Worm (Caenorhabditis elegans) whole organism, L1 larva: ENCODE results near the gene aex-3.
A peak's percentile ranks its signal among the peaks of the same experiment; 100 is the strongest.

Experiments used
- C16A3.4 ChIP-seq: fragments of 150-350 bp; optimal IDR thresholded peaks from 2 replicates; lab custom pipeline; 2014; ENCODE audit warnings: missing biosample characterization, missing genetic modification characterization
- C34B4.2 ChIP-seq: sonication (generic microtip); optimal IDR thresholded peaks from 2 replicates; lab custom pipeline; 2017; ENCODE audit warnings: mild to moderate bottlenecking, missing genetic modification characterization, missing compliant biosample characterization
- Y116A8C.19 ChIP-seq: sonication (generic microtip); optimal IDR thresholded peaks from 2 replicates; lab custom pipeline; 2016; ENCODE audit warnings: missing compliant biosample characterization, missing genetic modification characterization, borderline replicate concordance
- aha-1 ChIP-seq: fragments of 150-350 bp; optimal IDR thresholded peaks from 2 replicates; lab custom pipeline; 2014; ENCODE audit warnings: missing biosample characterization, missing genetic modification characterization
- alr-1 ChIP-seq: fragments of 200-800 bp; sonication (Bioruptor generic); optimal IDR thresholded peaks from 2 replicates; lab custom pipeline; 2018; ENCODE audit warnings: borderline replicate concordance, mild to moderate bottlenecking, missing genetic modification characterization, missing compliant biosample characterization
- ceh-63 ChIP-seq: fragments of 200-800 bp; sonication (Bioruptor generic); optimal IDR thresholded peaks from 2 replicates; lab custom pipeline; 2018; ENCODE audit warnings: mild to moderate bottlenecking, missing genetic modification characterization, missing compliant biosample characterization
- ceh-82 ChIP-seq, 3 experiments: fragments of 150-350 bp in 1 of 3; sonication (generic microtip) in 2 of 3; optimal IDR thresholded peaks; 2 replicates each; lab custom pipeline; 2014 to 2017; ENCODE audit warnings: missing biosample characterization in 3 of 3, missing genetic modification characterization in 3 of 3
- ces-1 ChIP-seq: fragments of 150-350 bp; optimal IDR thresholded peaks from 2 replicates; lab custom pipeline; 2014; ENCODE audit warnings: missing biosample characterization, missing genetic modification reagents, missing genetic modification characterization
- efl-1 ChIP-seq, 4 experiments: fragments of 150-350 bp; optimal IDR thresholded peaks in 3 of 4; peaks in 1 of 4; 1 replicate in 1 of 4; 2 replicates in 3 of 4; lab custom pipeline; 2014; ENCODE audit warnings: missing biosample characterization in 2 of 4, missing genetic modification characterization in 2 of 4, missing genetic modification reagents in 2 of 4
- efl-3 ChIP-seq: fragments of 200-800 bp; sonication (Bioruptor generic); optimal IDR thresholded peaks from 2 replicates; lab custom pipeline; 2018; ENCODE audit warnings: mild to moderate bottlenecking, missing genetic modification characterization, missing compliant biosample characterization
- egl-13 ChIP-seq: sonication (generic microtip); optimal IDR thresholded peaks from 2 replicates; lab custom pipeline; 2016; ENCODE audit warnings: missing genotype, missing genetic modification reagents, missing genetic modification characterization, missing compliant biosample characterization
- elt-3 ChIP-seq, 6 experiments: fragments of 150-350 bp in 1 of 6; sonication (generic microtip); optimal IDR thresholded peaks; 2 replicates each; lab custom pipeline; 2017 to 2018; ENCODE audit warnings: missing biosample characterization in 6 of 6, missing genetic modification characterization in 6 of 6, inconsistent platforms in 1 of 6
- ets-5 ChIP-seq: fragments of 200-800 bp; sonication (Bioruptor generic); IDR thresholded peaks from 2 replicates; pipeline ENCODE4 v1.3.6; 2022; ENCODE audit warnings: missing genetic modification characterization, missing compliant biosample characterization
- fkh-4 ChIP-seq: sonication (generic microtip); optimal IDR thresholded peaks from 2 replicates; lab custom pipeline; 2016; ENCODE audit warnings: missing compliant biosample characterization, missing genetic modification characterization, borderline replicate concordance
- fkh-8 ChIP-seq: sonication (generic microtip); optimal IDR thresholded peaks from 2 replicates; lab custom pipeline; 2016; ENCODE audit warnings: mild to moderate bottlenecking, missing genetic modification characterization, missing compliant biosample characterization
- fos-1 ChIP-seq: fragments of 150-350 bp; optimal IDR thresholded peaks from 2 replicates; lab custom pipeline; 2014; ENCODE audit warnings: missing biosample characterization, missing genetic modification characterization
- grh-1 ChIP-seq: fragments of 200-800 bp; sonication (Bioruptor generic); IDR thresholded peaks from 2 replicates; pipeline ENCODE4 v1.3.6; 2022; ENCODE audit warnings: missing genetic modification reagents, missing genetic modification characterization, missing compliant biosample characterization
- hlh-4 ChIP-seq: sonication (generic microtip); optimal IDR thresholded peaks from 2 replicates; lab custom pipeline; 2016; ENCODE audit warnings: mild to moderate bottlenecking, missing genetic modification characterization, missing compliant biosample characterization
- irx-1 ChIP-seq: sonication (generic microtip); optimal IDR thresholded peaks from 2 replicates; lab custom pipeline; 2016; ENCODE audit warnings: missing genetic modification characterization, missing compliant biosample characterization
- isw-1 ChIP-seq: fragments of 200-800 bp; sonication (Bioruptor generic); IDR thresholded peaks from 2 replicates; pipeline ENCODE4 v1.3.6; 2022; ENCODE audit warnings: missing genetic modification characterization, missing compliant biosample characterization
- lin-13 ChIP-seq: fragments of 150-350 bp; optimal IDR thresholded peaks from 2 replicates; lab custom pipeline; 2014; ENCODE audit warnings: missing biosample characterization, missing genetic modification reagents, missing genetic modification characterization
- lin-14 ChIP-seq: fragments of 200-800 bp; sonication (Bioruptor generic); optimal IDR thresholded peaks from 2 replicates; lab custom pipeline; 2018; ENCODE audit warnings: mild to moderate bottlenecking, missing genetic modification characterization, moderate library complexity, missing compliant biosample characterization
- lin-39 ChIP-seq: fragments of 150-350 bp; optimal IDR thresholded peaks from 2 replicates; lab custom pipeline; 2014; ENCODE audit warnings: missing biosample characterization, missing genetic modification reagents, missing genetic modification characterization
- lir-3 ChIP-seq: sonication (generic microtip); optimal IDR thresholded peaks from 2 replicates; lab custom pipeline; 2016; ENCODE audit warnings: mild to moderate bottlenecking, missing genetic modification characterization, moderate library complexity, missing compliant biosample characterization; ENCODE audit not compliant: poor library complexity
- lsy-2 ChIP-seq, 2 experiments: fragments of 150-350 bp; optimal IDR thresholded peaks; 2 replicates each; lab custom pipeline; 2014; ENCODE audit warnings: missing biosample characterization in 2 of 2, missing genetic modification characterization in 2 of 2
- mdl-1 ChIP-seq, 2 experiments: fragments of 150-350 bp; optimal IDR thresholded peaks; 2 replicates each; lab custom pipeline; 2014 to 2017; ENCODE audit warnings: missing biosample characterization in 2 of 2, missing genetic modification characterization in 2 of 2, inconsistent platforms in 1 of 2
- mef-2 ChIP-seq: fragments of 150-350 bp; optimal IDR thresholded peaks from 2 replicates; lab custom pipeline; 2014; ENCODE audit warnings: missing biosample characterization, missing genetic modification characterization
- nhr-11 ChIP-seq: fragments of 150-350 bp; optimal IDR thresholded peaks from 2 replicates; lab custom pipeline; 2014; ENCODE audit warnings: missing biosample characterization, missing genetic modification characterization
- nhr-12 ChIP-seq: sonication (generic microtip); optimal IDR thresholded peaks from 2 replicates; lab custom pipeline; 2017; ENCODE audit warnings: missing biosample characterization, missing genetic modification characterization
- nhr-19 ChIP-seq: fragments of 200-800 bp; sonication (Bioruptor generic); conservative IDR thresholded peaks from 2 replicates; pipeline ENCODE4 v1.3.6; 2022; ENCODE audit warnings: missing genetic modification characterization, missing compliant biosample characterization
- nhr-237 ChIP-seq: fragments of 150-350 bp; optimal IDR thresholded peaks from 2 replicates; lab custom pipeline; 2014; ENCODE audit warnings: missing biosample characterization, missing genetic modification characterization
- nhr-47 ChIP-seq: sonication (generic microtip); optimal IDR thresholded peaks from 2 replicates; lab custom pipeline; 2016; ENCODE audit warnings: mild to moderate bottlenecking, missing genetic modification characterization, moderate library complexity, missing compliant biosample characterization
- nhr-71 ChIP-seq: sonication (generic microtip); optimal IDR thresholded peaks from 2 replicates; lab custom pipeline; 2016; ENCODE audit warnings: mild to moderate bottlenecking, missing genetic modification characterization, moderate library complexity, missing compliant biosample characterization
- nhr-90 ChIP-seq: sonication (generic microtip); optimal IDR thresholded peaks from 2 replicates; lab custom pipeline; 2016; ENCODE audit warnings: mild to moderate bottlenecking, missing genetic modification characterization, missing compliant biosample characterization; ENCODE audit not compliant: poor library complexity
- pax-3 ChIP-seq: fragments of 200-800 bp; sonication (Bioruptor generic); optimal IDR thresholded peaks from 2 replicates; lab custom pipeline; 2018; ENCODE audit warnings: mild to moderate bottlenecking, missing genetic modification characterization, moderate library complexity, missing compliant biosample characterization
- rnt-1 ChIP-seq: sonication (generic microtip); optimal IDR thresholded peaks from 2 replicates; lab custom pipeline; 2016; ENCODE audit warnings: mild to moderate bottlenecking, missing genetic modification characterization, moderate library complexity, missing compliant biosample characterization
- skn-1 ChIP-seq: fragments of 150-350 bp; optimal IDR thresholded peaks from 2 replicates; lab custom pipeline; 2014; ENCODE audit warnings: missing biosample characterization, missing genetic modification characterization
- sup-37 ChIP-seq: fragments of 200-800 bp; sonication (Bioruptor generic); optimal IDR thresholded peaks from 2 replicates; lab custom pipeline; 2018; ENCODE audit warnings: mild to moderate bottlenecking, missing genetic modification characterization, missing compliant biosample characterization
- swsn-7 ChIP-seq: sonication (generic microtip); optimal IDR thresholded peaks from 2 replicates; lab custom pipeline; 2016; ENCODE audit warnings: missing genetic modification characterization, missing compliant biosample characterization
- tbx-2 ChIP-seq: sonication (generic microtip); optimal IDR thresholded peaks from 2 replicates; lab custom pipeline; 2016; ENCODE audit warnings: missing genetic modification characterization, missing compliant biosample characterization
- unc-30 ChIP-seq: sonication (generic microtip); optimal IDR thresholded peaks from 2 replicates; lab custom pipeline; 2017; ENCODE audit warnings: missing biosample characterization, missing genetic modification characterization
- unc-86 ChIP-seq: sonication (generic microtip); optimal IDR thresholded peaks from 2 replicates; lab custom pipeline; 2016; ENCODE audit warnings: missing genetic modification characterization, missing compliant biosample characterization
- unc-98 ChIP-seq: fragments of 200-800 bp; sonication (Bioruptor generic); IDR thresholded peaks from 2 replicates; pipeline ENCODE4 v1.3.6; 2022; ENCODE audit warnings: missing genetic modification characterization, missing compliant biosample characterization
- zag-1 ChIP-seq: fragments of 150-350 bp; optimal IDR thresholded peaks from 2 replicates; lab custom pipeline; 2014; ENCODE audit warnings: missing biosample characterization, missing genetic modification characterization

Gene aex-3

ce11 chrX:736989-737388 lies 22.5 kb downstream of the aex-3 start:
- no peak for TF ChIP-seq fos-1 (tag; lab: Kevin White, UChicago)
- no peak for TF ChIP-seq pax-3 (tag; lab: Kevin White, UChicago)
- TF ChIP-seq nhr-71 (tag; lab: Kevin White, UChicago), result peak; percentile 27
- no peak for TF ChIP-seq nhr-11 (tag; lab: Kevin White, UChicago)
- no peak for TF ChIP-seq ceh-63 (GFP tag; lab: Kevin White, UChicago)
- TF ChIP-seq unc-86 (tag; lab: Kevin White, UChicago), result peak; percentile 63
- no peak for TF ChIP-seq aha-1
- TF ChIP-seq, all 84 proteins: peak for 2

ce11 chrX:735572-735971 lies 24.0 kb downstream of the aex-3 start, which contains the start of gene npr-19:
Gene npr-19, minus strand, starts transcription at chrX:735672.
- TF ChIP-seq nhr-11 (tag; lab: Kevin White, UChicago), result no peak
- no peak for TF ChIP-seq efl-1 (optimal IDR thresholded peaks at IDR 0.05; lab: Kevin White, UChicago)
- TF ChIP-seq efl-1 (GFP tag; optimal IDR thresholded peaks at IDR 0.05 in 1 of 2; lab: Kevin White, UChicago), result peak in 1 of 2 experiments; percentile 43
- TF ChIP-seq fkh-4 (tag; lab: Kevin White, UChicago), result no peak
- TF ChIP-seq nhr-19 (GFP tag; lab: Robert Waterston, UW), result no peak

- no peak for TF ChIP-seq sup-37 (GFP tag; lab: Kevin White, UChicago)
- TF ChIP-seq elt-3 (tag; optimal IDR thresholded peaks at IDR 0.05; lab: Kevin White, UChicago), result peak in 1 of 6 experiments; percentile 40
Measured at ce11 chrX:729062-729461, 30.5 kb downstream of the aex-3 start.

- TF ChIP-seq tbx-2 (peak; percentile 66), hlh-4 (tag; lab: Kevin White, UChicago) (no peak), nhr-90 (tag; lab: Kevin White, UChicago) (peak; percentile 76), aha-1 (no peak), egl-13 (tag; lab: Kevin White, UChicago) (no peak), lin-13 (GFP tag; lab: Kevin White, UChicago) (no peak), unc-98 (GFP tag; lab: Robert Waterston, UW) (no peak), isw-1 (GFP tag; lab: Robert Waterston, UW) (peak; percentile 13; the same call in 1 of the 2 replicates), Y116A8C.19 (no peak), lin-39 (no peak), nhr-237 (no peak), mdl-1 (tag; optimal IDR thresholded peaks at IDR 0.05; lab: Kevin White, UChicago) (peak in 1 of 2 experiments; percentile 48), efl-1 (optimal IDR thresholded peaks at IDR 0.05; lab: Kevin White, UChicago) (peak; percentile 41 to 50), efl-1 (GFP tag; optimal IDR thresholded peaks at IDR 0.05 in 1 of 2; lab: Kevin White, UChicago) (peak in 1 of 2 experiments; percentile 89), C34B4.2 (no peak), ceh-82 (tag; optimal IDR thresholded peaks at IDR 0.05; lab: Kevin White, UChicago) (peak in 2 of 3 experiments; percentile 8 to 58), ets-5 (GFP tag; lab: Robert Waterston, UW) (no peak), zag-1 (tag; lab: Kevin White, UChicago) (no peak), lin-14 (GFP tag; lab: Kevin White, UChicago) (peak; percentile 89), unc-30 (tag; lab: Kevin White, UChicago) (no peak), rnt-1 (tag; lab: Kevin White, UChicago) (peak; percentile 75), mef-2 (tag; lab: Kevin White, UChicago) (no peak), nhr-19 (GFP tag; lab: Robert Waterston, UW) (peak; percentile 61), grh-1 (peak; percentile 49; the same call in 1 of the 2 replicates), lir-3 (tag; lab: Kevin White, UChicago) (no peak), efl-3 (GFP tag; lab: Kevin White, UChicago) (no peak), irx-1 (tag; lab: Kevin White, UChicago) (peak; percentile 68), alr-1 (no peak), lsy-2 (tag; optimal IDR thresholded peaks at IDR 0.05; lab: Kevin White, UChicago) (peak; percentile 60 to 61), ces-1 (GFP tag; lab: Kevin White, UChicago) (no peak), nhr-12 (tag; lab: Kevin White, UChicago) (no peak), C16A3.4 (tag; lab: Kevin White, UChicago) (peak; percentile 22), skn-1 (tag; lab: Kevin White, UChicago) (peak; percentile 82), nhr-47 (tag; lab: Kevin White, UChicago) (peak; percentile 73), fkh-8 (tag; lab: Kevin White, UChicago) (peak; percentile 57), fkh-4 (tag; lab: Kevin White, UChicago) (no peak), swsn-7 (tag; lab: Kevin White, UChicago) (peak; percentile 71)
Measured at ce11 chrX:727737-728136, 31.8 kb downstream of the aex-3 start.
